Worm (Caenorhabditis elegans) whole organism, L4 larva: ENCODE data around the gene srh-209.

Experiments used
- D1046.2 ChIP-seq: fragments of 200-800 bp; sonication (Bioruptor generic); IDR thresholded peaks from 2 replicates; pipeline ENCODE4 v1.3.6; 2022; ENCODE audit warnings: missing genetic modification characterization, missing compliant biosample characterization
- F37D6.2 ChIP-seq: sonication (generic microtip); optimal IDR thresholded peaks from 2 replicates; lab custom pipeline; 2016; ENCODE audit warnings: mild to moderate bottlenecking, missing genetic modification characterization, missing compliant biosample characterization
- R02D3.7 ChIP-seq: fragments of 150-350 bp; sonication (generic microtip); optimal IDR thresholded peaks from 3 replicates; lab custom pipeline; 2014; ENCODE audit warnings: missing biosample characterization, missing genetic modification characterization
- T26A8.4 ChIP-seq: fragments of 200-800 bp; sonication (Bioruptor generic); IDR thresholded peaks from 2 replicates; pipeline ENCODE4 v1.3.6; 2022; ENCODE audit warnings: missing genetic modification characterization, missing compliant biosample characterization
- ZK337.2 ChIP-seq: fragments of 200-800 bp; sonication (Bioruptor generic); IDR thresholded peaks from 2 replicates; pipeline ENCODE4 v1.3.6; 2022; ENCODE audit warnings: missing genetic modification reagents, missing genetic modification characterization, missing compliant biosample characterization
- aha-1 ChIP-seq: fragments of 150-350 bp; peaks from one replicate; lab custom pipeline; 2014; ENCODE audit warnings: missing biosample characterization, missing genetic modification characterization
- attf-4 ChIP-seq: sonication (generic microtip); optimal IDR thresholded peaks from 3 replicates; lab custom pipeline; 2017; ENCODE audit warnings: missing biosample characterization, missing genetic modification characterization
- ceh-32 ChIP-seq: sonication (generic microtip); optimal IDR thresholded peaks from 2 replicates; lab custom pipeline; 2016; ENCODE audit warnings: mild to moderate bottlenecking, missing genetic modification characterization, missing compliant biosample characterization; ENCODE audit not compliant: poor library complexity
- ces-1 ChIP-seq: fragments of 150-350 bp; sonication (generic microtip); optimal IDR thresholded peaks from 4 replicates; lab custom pipeline; 2014; ENCODE audit warnings: missing biosample characterization, missing genetic modification reagents, missing genetic modification characterization
- cey-2 ChIP-seq: sonication (generic microtip); optimal IDR thresholded peaks from 3 replicates; lab custom pipeline; 2017; ENCODE audit warnings: missing genetic modification characterization, mild to moderate bottlenecking, missing compliant biosample characterization, antibody characterized with exemption, borderline replicate concordance; ENCODE audit not compliant: insufficient read depth
- daf-8 ChIP-seq: fragments of 200-800 bp; sonication (Bioruptor generic); IDR thresholded peaks from 2 replicates; pipeline ENCODE4 v1.3.6; 2022; ENCODE audit warnings: missing genetic modification characterization, missing compliant biosample characterization
- dpl-1 ChIP-seq: fragments of 150-350 bp; optimal IDR thresholded peaks from 2 replicates; lab custom pipeline; 2014; ENCODE audit warnings: missing biosample characterization, missing genetic modification reagents, missing genetic modification characterization
- duxl-1 ChIP-seq: sonication (generic microtip); optimal IDR thresholded peaks from 2 replicates; lab custom pipeline; 2016; ENCODE audit warnings: mild to moderate bottlenecking, missing genetic modification characterization, moderate library complexity, missing compliant biosample characterization; ENCODE audit not compliant: poor library complexity
- dve-1 ChIP-seq: sonication (generic microtip); optimal IDR thresholded peaks from 2 replicates; lab custom pipeline; 2017; ENCODE audit warnings: antibody characterized with exemption, mild to moderate bottlenecking, missing genetic modification characterization, missing compliant biosample characterization; ENCODE audit not compliant: insufficient read depth
- egl-27 ChIP-seq: sonication (generic microtip); optimal IDR thresholded peaks from 3 replicates; lab custom pipeline; 2017; ENCODE audit warnings: missing biosample characterization, missing genetic modification reagents, missing genetic modification characterization
- egl-43 ChIP-seq: fragments of 200-800 bp; sonication (Bioruptor generic); IDR thresholded peaks from 2 replicates; pipeline ENCODE4 v1.3.6; 2022; ENCODE audit warnings: missing genetic modification reagents, missing genetic modification characterization, missing compliant biosample characterization
- fos-1 ChIP-seq: fragments of 150-350 bp; optimal IDR thresholded peaks from 2 replicates; lab custom pipeline; 2014; ENCODE audit warnings: missing biosample characterization, missing genetic modification characterization
- gei-8 ChIP-seq: fragments of 200-800 bp; sonication (Bioruptor generic); optimal IDR thresholded peaks from 2 replicates; lab custom pipeline; 2018; ENCODE audit warnings: mild to moderate bottlenecking, missing genetic modification characterization, missing compliant biosample characterization
- hmg-1.1 ChIP-seq: fragments of 200-800 bp; sonication (Bioruptor generic); IDR thresholded peaks from 2 replicates; pipeline ENCODE4 v1.3.6; 2022; ENCODE audit warnings: missing genetic modification reagents, missing genetic modification characterization, missing compliant biosample characterization
- jun-1 ChIP-seq: fragments of 150-350 bp; optimal IDR thresholded peaks from 2 replicates; lab custom pipeline; 2014; ENCODE audit warnings: missing biosample characterization, missing genetic modification reagents, missing genetic modification characterization
- lim-7 ChIP-seq: fragments of 200-800 bp; sonication (Bioruptor generic); IDR thresholded peaks from 2 replicates; pipeline ENCODE4 v1.3.6; 2022; ENCODE audit warnings: missing genetic modification characterization, missing compliant biosample characterization
- madf-5 ChIP-seq, 2 experiments: fragments of 200-800 bp; sonication (Bioruptor generic); IDR thresholded peaks; 2 replicates each; pipeline ENCODE4 v1.3.6; 2022; ENCODE audit warnings: missing compliant biosample characterization in 2 of 2, missing genetic modification characterization in 2 of 2
- mes-2 ChIP-seq: sonication (generic microtip); optimal IDR thresholded peaks from 2 replicates; lab custom pipeline; 2016; ENCODE audit warnings: missing genotype, mild to moderate bottlenecking, missing genetic modification characterization, missing compliant biosample characterization; ENCODE audit not compliant: poor library complexity, severe bottlenecking
- nhr-10 ChIP-seq: fragments of 150-350 bp; optimal IDR thresholded peaks from 2 replicates; lab custom pipeline; 2014; ENCODE audit warnings: missing biosample characterization, missing genetic modification characterization
- nhr-28 ChIP-seq: fragments of 150-350 bp; optimal IDR thresholded peaks from 2 replicates; lab custom pipeline; 2014; ENCODE audit warnings: missing biosample characterization, missing genetic modification characterization
- nhr-41 ChIP-seq: fragments of 200-800 bp; sonication (Bioruptor generic); IDR thresholded peaks from 2 replicates; pipeline ENCODE4 v1.3.6; 2022; ENCODE audit warnings: missing genetic modification reagents, missing genetic modification characterization, missing compliant biosample characterization
- nhr-6 ChIP-seq: fragments of 150-350 bp; optimal IDR thresholded peaks from 2 replicates; lab custom pipeline; 2014; ENCODE audit warnings: missing biosample characterization, missing genetic modification characterization
- nhr-76 ChIP-seq: fragments of 150-350 bp; optimal IDR thresholded peaks from 2 replicates; lab custom pipeline; 2014; ENCODE audit warnings: missing biosample characterization, missing genetic modification characterization
- pha-4 ChIP-seq, 2 experiments: fragments of 150-350 bp in 1 of 2; fragments of 200-800 bp in 1 of 2; sonication (Bioruptor generic) in 1 of 2; IDR thresholded peaks in 1 of 2; optimal IDR thresholded peaks in 1 of 2; 2 replicates each; pipeline versions ENCODE4 v1.3.6 to Lab custom; 2014 to 2022; ENCODE audit warnings: missing genetic modification characterization in 2 of 2, missing genetic modification reagents in 2 of 2, missing biosample characterization in 1 of 2, missing compliant biosample characterization in 1 of 2
- rbr-2 ChIP-seq: sonication (generic microtip); optimal IDR thresholded peaks from 2 replicates; lab custom pipeline; 2016; ENCODE audit warnings: missing genotype, missing genetic modification characterization, missing compliant biosample characterization
- set-16 ChIP-seq: fragments of 200-800 bp; sonication (Bioruptor generic); IDR thresholded peaks from 2 replicates; pipeline ENCODE4 v1.3.6; 2022; ENCODE audit warnings: missing genetic modification reagents, missing genetic modification characterization, missing compliant biosample characterization
- skn-1 ChIP-seq: fragments of 150-350 bp; optimal IDR thresholded peaks from 2 replicates; lab custom pipeline; 2014; ENCODE audit warnings: missing biosample characterization, missing genetic modification characterization
- spr-3 ChIP-seq: fragments of 200-800 bp; sonication (Bioruptor generic); optimal IDR thresholded peaks from 2 replicates; lab custom pipeline; 2018; ENCODE audit warnings: mild to moderate bottlenecking, missing genetic modification characterization, missing compliant biosample characterization
- vab-7 ChIP-seq: fragments of 200-800 bp; sonication (Bioruptor generic); IDR thresholded peaks from 2 replicates; pipeline ENCODE4 v1.3.6; 2022; ENCODE audit warnings: missing genetic modification reagents, missing genetic modification characterization, missing compliant biosample characterization
- zag-1 ChIP-seq: fragments of 150-350 bp; optimal IDR thresholded peaks from 2 replicates; lab custom pipeline; 2014; ENCODE audit warnings: missing biosample characterization, missing genetic modification characterization
- zfp-2 ChIP-seq: sonication (generic microtip); optimal IDR thresholded peaks from 2 replicates; lab custom pipeline; 2016; ENCODE audit warnings: mild to moderate bottlenecking, missing genetic modification characterization, missing compliant biosample characterization
- zfp-3 ChIP-seq: fragments of 200-800 bp; sonication (Bioruptor generic); conservative IDR thresholded peaks from 2 replicates; pipeline ENCODE4 v1.3.6; 2022; ENCODE audit warnings: missing genetic modification reagents, missing genetic modification characterization, missing compliant biosample characterization
- zip-11 ChIP-seq: fragments of 200-800 bp; sonication (Bioruptor generic); IDR thresholded peaks from 2 replicates; pipeline ENCODE4 v1.3.6; 2022; ENCODE audit warnings: missing genetic modification characterization, missing compliant biosample characterization

Gene srh-209

DNA sequence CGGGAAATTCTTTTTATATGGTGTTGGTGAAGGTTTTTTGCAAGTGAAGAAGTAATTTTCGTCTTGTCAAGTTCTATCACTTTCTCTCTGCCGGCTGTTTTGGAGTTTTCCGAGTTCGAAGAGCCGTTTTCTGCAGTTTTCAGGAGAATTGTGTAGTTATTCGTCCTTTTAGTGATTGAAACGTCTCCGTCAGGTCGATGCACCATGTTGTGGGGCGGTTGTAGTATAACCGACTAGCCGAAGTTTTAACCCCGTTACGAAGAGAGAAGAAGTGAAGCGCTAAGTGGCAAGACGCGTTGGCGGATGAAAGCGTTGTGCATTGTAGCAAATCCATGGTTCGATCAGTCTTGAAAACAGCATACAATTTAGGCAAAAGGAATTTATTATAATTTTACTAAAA lies 1.9 kb downstream of the srh-209 start:
- TF ChIP-seq aha-1 (tag; lab: Kevin White, UChicago) (peak; percentile 4), nhr-10 (tag; lab: Kevin White, UChicago) (no peak)
- TF ChIP-seq, all 104 proteins: peak for 1

DNA sequence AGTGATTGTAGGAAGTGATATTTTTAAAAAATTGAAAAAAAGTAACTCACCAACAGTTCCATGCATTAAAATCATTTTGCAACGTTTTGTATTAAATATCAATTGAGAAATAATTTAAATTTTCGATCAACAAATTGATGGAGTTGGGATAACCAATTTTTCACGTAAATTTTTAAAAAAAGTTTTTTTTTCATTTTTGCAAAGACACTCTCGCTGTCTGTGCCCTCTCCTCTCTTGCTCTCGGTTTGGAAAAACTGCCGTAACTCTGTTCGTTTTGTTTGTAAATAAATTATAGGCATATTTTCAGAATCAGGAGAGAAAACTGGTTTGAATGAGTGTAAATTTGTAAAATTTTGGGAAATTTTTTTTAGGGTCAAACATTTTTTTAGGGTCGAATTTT lies 6.9 kb downstream of the srh-209 start, which contains the start of gene Y51A2B.16:
TSS of gene Y51A2B.16 (minus strand) at position 101 of the 400 bp plus-strand sequence.
- no peak for TF ChIP-seq skn-1 (tag; lab: Kevin White, UChicago)
- no peak for TF ChIP-seq mes-2 (tag; lab: Kevin White, UChicago)
- no peak for TF ChIP-seq nhr-10 (tag; lab: Kevin White, UChicago)
- no peak for TF ChIP-seq duxl-1
- TF ChIP-seq madf-5 (GFP tag; IDR thresholded peaks at IDR 0.05; lab: Robert Waterston, UW) = no peak
- no peak for TF ChIP-seq lim-7 (GFP tag; lab: Robert Waterston, UW)
- no peak for TF ChIP-seq zfp-2
- TF ChIP-seq R02D3.7 = no peak
- TF ChIP-seq nhr-28 (tag; lab: Kevin White, UChicago) = no peak
- TF ChIP-seq jun-1 (tag; lab: Kevin White, UChicago) = no peak
- TF ChIP-seq rbr-2 = no peak

DNA sequence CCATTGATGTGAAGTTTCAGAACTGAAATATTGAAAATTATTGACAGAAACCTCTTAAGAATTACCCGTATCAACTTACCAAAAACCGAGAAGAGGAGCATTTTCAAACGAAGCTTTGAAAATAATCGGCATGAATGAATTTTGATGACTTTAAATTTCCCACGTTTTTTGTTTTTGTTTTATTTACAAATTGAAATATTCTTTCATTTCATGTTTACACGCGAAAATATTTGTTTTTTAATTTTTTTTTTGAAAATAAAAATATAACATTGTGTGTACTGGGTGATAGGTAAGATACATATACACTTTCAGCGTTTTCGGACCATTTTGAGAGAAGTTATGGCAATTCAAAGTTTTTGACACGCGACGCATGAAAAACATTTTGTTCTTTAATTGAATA lies 9.0 kb downstream of the srh-209 start, which contains the start of gene Y51A2B.9:
TSS of gene Y51A2B.9 (minus strand) at position 101 of the 400 bp plus-strand sequence.
- no peak for TF ChIP-seq fos-1 (tag; lab: Kevin White, UChicago)
- no peak for TF ChIP-seq daf-8 (GFP tag; lab: Robert Waterston, UW)
- no peak for TF ChIP-seq pha-4 (GFP tag; IDR thresholded peaks at IDR 0.05; lab: Robert Waterston, UW)
- no peak for TF ChIP-seq pha-4 (tag; optimal IDR thresholded peaks at IDR 0.05; lab: Kevin White, UChicago)
- no peak for TF ChIP-seq vab-7 (GFP tag; lab: Robert Waterston, UW)
- no peak for TF ChIP-seq zfp-2
- TF ChIP-seq aha-1 (tag; lab: Kevin White, UChicago) = no peak
- TF ChIP-seq nhr-41 = no peak
- no peak for TF ChIP-seq madf-5 (GFP tag; IDR thresholded peaks at IDR 0.05; lab: Robert Waterston, UW)
- TF ChIP-seq dpl-1 (GFP tag; lab: Kevin White, UChicago) = no peak
- TF ChIP-seq ceh-32 (tag; lab: Kevin White, UChicago) = no peak
- no peak for TF ChIP-seq D1046.2 (GFP tag; lab: Robert Waterston, UW)
- TF ChIP-seq T26A8.4 = no peak
- TF ChIP-seq gei-8 (GFP tag; lab: Kevin White, UChicago) = no peak
- TF ChIP-seq, all 104 proteins: peak for 0

DNA sequence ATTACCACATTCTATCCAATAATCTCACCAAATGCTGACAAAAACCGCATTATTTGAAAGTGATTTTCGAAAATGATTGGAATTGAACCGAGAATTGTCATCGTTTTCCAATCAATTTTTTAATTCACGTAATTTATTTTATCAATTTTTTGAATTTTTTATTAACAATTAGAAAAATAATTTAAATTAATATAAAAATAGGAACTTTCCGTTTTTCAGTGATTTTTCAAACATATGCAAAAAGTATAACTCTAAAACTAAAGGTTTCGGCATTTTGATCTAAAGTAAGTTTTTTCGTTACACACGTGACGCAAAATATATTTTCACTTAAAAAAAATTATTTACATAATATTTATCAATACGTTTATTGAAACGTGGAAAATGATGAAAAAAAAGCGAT lies 10.5 kb downstream of the srh-209 start, which contains the start of gene Y51A2B.6:
TSS of gene Y51A2B.6 (minus strand) at position 101 of the 400 bp plus-strand sequence.
- TF ChIP-seq attf-4 (tag; lab: Kevin White, UChicago) (no peak), nhr-76 (tag; lab: Kevin White, UChicago) (no peak), ZK337.2 (GFP tag; lab: Robert Waterston, UW) (no peak), dpl-1 (GFP tag; lab: Kevin White, UChicago) (no peak), ces-1 (no peak), zag-1 (no peak), nhr-41 (no peak), set-16 (GFP tag; lab: Robert Waterston, UW) (no peak), zip-11 (no peak), cey-2 (tag; lab: Kevin White, UChicago) (no peak), egl-27 (tag; lab: Kevin White, UChicago) (no peak)
- TF ChIP-seq, all 104 proteins: peak for 0

DNA sequence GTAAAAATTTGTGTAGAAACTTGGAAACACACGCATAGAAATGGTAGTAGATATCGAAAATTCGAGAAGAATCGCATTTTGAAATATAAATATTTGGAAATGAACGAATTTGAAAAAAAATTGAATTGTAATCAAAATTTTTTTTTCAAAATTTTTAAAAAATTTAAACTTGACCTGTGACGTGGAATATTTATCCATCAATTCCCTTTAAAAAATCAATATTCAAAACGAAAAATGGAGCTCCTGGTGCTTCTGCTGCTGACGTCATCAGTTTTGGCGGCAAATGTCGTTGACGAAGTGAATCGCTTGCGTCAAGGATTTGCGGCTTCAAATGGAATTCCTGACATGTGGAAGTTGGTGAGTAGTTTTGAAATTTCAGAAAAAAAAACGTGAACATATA lies 15.6 kb downstream of the srh-209 start, which contains the start of the genes Y51A2B.4 and Y51A2B.5:
TSS of gene Y51A2B.4 (minus strand) at position 101 of the 400 bp plus-strand sequence.
TSS of gene Y51A2B.5 (plus strand) at position 232 of the 400 bp plus-strand sequence.
- TF ChIP-seq zfp-3 (GFP tag; lab: Robert Waterston, UW) = no peak
- TF ChIP-seq F37D6.2 (tag; lab: Kevin White, UChicago) = no peak
- no peak for TF ChIP-seq spr-3 (GFP tag; lab: Kevin White, UChicago)
- TF ChIP-seq egl-43 (GFP tag; lab: Robert Waterston, UW) = no peak
- no peak for TF ChIP-seq nhr-6 (tag; lab: Kevin White, UChicago)
- TF ChIP-seq hmg-1.1 (GFP tag; lab: Robert Waterston, UW) = no peak
- TF ChIP-seq nhr-28 (tag; lab: Kevin White, UChicago) = no peak
- no peak for TF ChIP-seq ceh-32 (tag; lab: Kevin White, UChicago)
- TF ChIP-seq dve-1 (tag; lab: Kevin White, UChicago) = no peak
- TF ChIP-seq, all 104 proteins: peak for 0
